Worm (Caenorhabditis elegans) whole organism, late embryonic: ENCODE measurements around the gene F59A6.3.

Source experiments
- C08G9.2 ChIP-seq: sonication (generic microtip); optimal IDR thresholded peaks from 2 replicates; lab custom pipeline; 2016; ENCODE audit warnings: mild to moderate bottlenecking, missing genetic modification characterization, moderate library complexity, missing compliant biosample characterization
- Y22D7AL.16 ChIP-seq: sonication (generic microtip); optimal IDR thresholded peaks from 2 replicates; lab custom pipeline; 2016; ENCODE audit warnings: missing genetic modification characterization, missing compliant biosample characterization
- ama-1 ChIP-seq: fragments of 150-350 bp; optimal IDR thresholded peaks from 2 replicates; lab custom pipeline; 2014
- ceh-14 ChIP-seq: sonication (generic microtip); optimal IDR thresholded peaks from 2 replicates; lab custom pipeline; 2016; ENCODE audit warnings: missing genotype, missing genetic modification characterization, missing compliant biosample characterization
- ceh-18 ChIP-seq: sonication (generic microtip); optimal IDR thresholded peaks from 2 replicates; lab custom pipeline; 2016; ENCODE audit warnings: missing genetic modification characterization, missing compliant biosample characterization
- ceh-19 ChIP-seq: fragments of 200-800 bp; sonication (Bioruptor generic); optimal IDR thresholded peaks from 2 replicates; lab custom pipeline; 2018; ENCODE audit warnings: mild to moderate bottlenecking, missing genetic modification characterization, missing compliant biosample characterization
- ceh-22 ChIP-seq: sonication (generic microtip); optimal IDR thresholded peaks from 2 replicates; lab custom pipeline; 2017; ENCODE audit warnings: missing biosample characterization, missing genetic modification characterization
- ceh-30 ChIP-seq: fragments of 150-350 bp; optimal IDR thresholded peaks from 2 replicates; lab custom pipeline; 2014; ENCODE audit warnings: missing biosample characterization, missing genetic modification characterization
- ceh-34 ChIP-seq: sonication (generic microtip); optimal IDR thresholded peaks from 2 replicates; lab custom pipeline; 2016; ENCODE audit warnings: mild to moderate bottlenecking, missing genetic modification characterization, missing compliant biosample characterization
- ceh-45 ChIP-seq: fragments of 200-800 bp; sonication (Bioruptor generic); IDR thresholded peaks from 2 replicates; pipeline ENCODE4 v1.3.6; 2022; ENCODE audit warnings: missing genetic modification reagents, missing genetic modification characterization, missing compliant biosample characterization
- ceh-6 ChIP-seq: fragments of 200-800 bp; sonication (Bioruptor generic); optimal IDR thresholded peaks from 2 replicates; lab custom pipeline; 2018; ENCODE audit warnings: mild to moderate bottlenecking, missing genetic modification characterization, missing compliant biosample characterization
- ceh-9 ChIP-seq: sonication (generic microtip); optimal IDR thresholded peaks from 2 replicates; lab custom pipeline; 2016; ENCODE audit warnings: mild to moderate bottlenecking, missing genetic modification characterization, inconsistent platforms, missing compliant biosample characterization
- elt-2 ChIP-seq: sonication (generic microtip); optimal IDR thresholded peaks from 2 replicates; lab custom pipeline; 2016; ENCODE audit warnings: missing genetic modification reagents, missing genetic modification characterization, missing compliant biosample characterization
- elt-4 ChIP-seq: sonication (generic microtip); optimal IDR thresholded peaks from 2 replicates; lab custom pipeline; 2016; ENCODE audit warnings: missing genetic modification characterization, missing compliant biosample characterization
- ets-4 ChIP-seq: sonication (generic microtip); optimal IDR thresholded peaks from 2 replicates; lab custom pipeline; 2016; ENCODE audit warnings: missing genetic modification characterization, missing compliant biosample characterization
- eyg-1 ChIP-seq: sonication (generic microtip); optimal IDR thresholded peaks from 2 replicates; lab custom pipeline; 2016; ENCODE audit warnings: missing genotype, missing genetic modification characterization, missing compliant biosample characterization
- fax-1 ChIP-seq: sonication (generic microtip); optimal IDR thresholded peaks from 2 replicates; lab custom pipeline; 2016; ENCODE audit warnings: missing genotype, missing genetic modification characterization, missing compliant biosample characterization
- fkh-10 ChIP-seq: fragments of 150-350 bp; optimal IDR thresholded peaks from 2 replicates; lab custom pipeline; 2014; ENCODE audit warnings: missing biosample characterization, missing genetic modification reagents, missing genetic modification characterization
- fkh-6 ChIP-seq: sonication (generic microtip); optimal IDR thresholded peaks from 2 replicates; lab custom pipeline; 2016; ENCODE audit warnings: missing genetic modification characterization, missing compliant biosample characterization
- gmeb-2 ChIP-seq: sonication (generic microtip); optimal IDR thresholded peaks from 2 replicates; lab custom pipeline; 2016; ENCODE audit warnings: missing genetic modification characterization, inconsistent platforms, missing compliant biosample characterization
- hlh-30 ChIP-seq: sonication (generic microtip); optimal IDR thresholded peaks from 2 replicates; lab custom pipeline; 2017; ENCODE audit warnings: antibody characterized with exemption, missing genetic modification characterization, missing compliant biosample characterization; ENCODE audit not compliant: insufficient read depth
- hlh-6 ChIP-seq: sonication (generic microtip); optimal IDR thresholded peaks from 2 replicates; lab custom pipeline; 2016; ENCODE audit warnings: missing genotype, missing genetic modification characterization, missing compliant biosample characterization
- lim-6 ChIP-seq: sonication (generic microtip); optimal IDR thresholded peaks from 2 replicates; lab custom pipeline; 2016; ENCODE audit warnings: missing genetic modification characterization, missing compliant biosample characterization
- nfya-1 ChIP-seq: sonication (generic microtip); optimal IDR thresholded peaks from 2 replicates; lab custom pipeline; 2017; ENCODE audit warnings: missing genetic modification characterization, mild to moderate bottlenecking, missing compliant biosample characterization, antibody characterized with exemption, moderate library complexity
- nhr-11 ChIP-seq: fragments of 150-350 bp; optimal IDR thresholded peaks from 2 replicates; lab custom pipeline; 2014; ENCODE audit warnings: missing biosample characterization, missing genetic modification characterization
- npax-4 ChIP-seq: sonication (generic microtip); optimal IDR thresholded peaks from 2 replicates; lab custom pipeline; 2016; ENCODE audit warnings: missing genetic modification characterization, missing compliant biosample characterization
- odd-2 ChIP-seq: sonication (generic microtip); optimal IDR thresholded peaks from 2 replicates; lab custom pipeline; 2017; ENCODE audit warnings: antibody characterized with exemption, mild to moderate bottlenecking, missing genetic modification characterization, missing compliant biosample characterization
- pha-4 ChIP-seq: fragments of 150-350 bp; optimal IDR thresholded peaks from 2 replicates; lab custom pipeline; 2018; ENCODE audit warnings: missing biosample characterization, missing genetic modification reagents, missing genetic modification characterization
- pqm-1 ChIP-seq: sonication (generic microtip); optimal IDR thresholded peaks from 2 replicates; lab custom pipeline; 2016; ENCODE audit warnings: missing genetic modification characterization, missing compliant biosample characterization
- tbx-7 ChIP-seq: sonication (generic microtip); optimal IDR thresholded peaks from 2 replicates; lab custom pipeline; 2016; ENCODE audit warnings: missing genotype, missing genetic modification characterization, missing compliant biosample characterization
- ttx-3 ChIP-seq: sonication (generic microtip); optimal IDR thresholded peaks from 2 replicates; lab custom pipeline; 2016; ENCODE audit warnings: missing genetic modification reagents, missing genetic modification characterization, missing compliant biosample characterization
- unc-42 ChIP-seq: sonication (generic microtip); optimal IDR thresholded peaks from 2 replicates; lab custom pipeline; 2016; ENCODE audit warnings: missing genotype, missing genetic modification characterization, missing compliant biosample characterization
- unc-55 ChIP-seq: sonication (generic microtip); optimal IDR thresholded peaks from 2 replicates; lab custom pipeline; 2017; ENCODE audit warnings: missing biosample characterization, missing genetic modification reagents, missing genetic modification characterization

Gene F59A6.3

DNA sequence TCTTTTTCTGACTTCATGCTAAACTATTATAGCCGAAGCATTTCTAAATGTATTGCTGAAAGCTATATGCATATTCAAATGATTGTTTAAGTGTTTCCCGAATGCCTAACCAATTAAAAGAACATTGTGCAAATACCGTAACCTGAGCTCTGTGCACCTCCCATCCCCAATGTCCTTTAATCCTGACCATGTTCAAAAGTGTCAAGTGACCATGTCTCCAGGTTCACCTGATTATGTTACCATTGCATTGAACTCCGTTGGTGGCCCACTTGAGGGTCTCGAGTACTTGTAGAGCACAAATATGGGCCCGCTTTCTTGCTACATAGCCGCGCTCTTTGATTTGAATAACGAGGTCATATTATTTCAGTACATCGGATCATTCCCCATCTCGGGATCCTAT, 32.8 kb upstream of the F59A6.3 start:
- TF ChIP-seq ceh-34 (tag; lab: Kevin White, UChicago) = peak; percentile 87
- no peak for TF ChIP-seq Y22D7AL.16
- TF ChIP-seq eyg-1 (tag; lab: Kevin White, UChicago) = no peak
- no peak for TF ChIP-seq hlh-6 (tag; lab: Kevin White, UChicago)
- no peak for TF ChIP-seq lim-6
- TF ChIP-seq, all 69 proteins: peak for 1

DNA sequence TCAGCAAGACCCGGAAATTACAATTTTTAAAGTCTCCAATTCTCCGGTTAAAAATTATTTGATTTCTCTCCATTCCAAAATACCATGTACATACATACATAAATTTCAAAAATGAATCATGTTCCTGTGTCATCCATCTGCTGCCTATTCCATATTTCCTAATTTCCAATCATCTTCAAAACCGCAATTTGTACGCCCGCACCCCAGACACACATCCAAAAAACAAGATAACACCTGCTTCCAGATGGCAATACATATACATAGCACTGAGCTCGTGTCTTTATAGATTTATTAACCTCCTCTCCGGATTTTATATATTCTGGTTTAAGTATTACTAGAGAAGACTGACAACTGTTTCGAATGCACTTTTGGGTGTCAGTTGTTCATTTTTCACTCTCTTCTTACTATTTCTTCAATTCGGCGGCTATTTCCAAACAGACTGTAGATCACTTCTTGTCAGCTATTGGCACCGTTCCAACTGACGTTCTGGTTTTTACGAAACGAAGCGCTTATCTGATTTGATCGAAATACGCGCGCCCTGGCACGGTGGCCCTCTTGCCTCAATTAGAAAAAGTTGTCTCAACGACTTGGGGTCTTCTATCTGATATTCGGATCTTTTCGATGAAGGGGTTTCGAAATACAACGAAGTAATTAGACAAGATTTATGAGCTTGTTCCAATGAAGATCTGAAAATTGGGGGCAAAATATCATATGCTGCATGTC, 26.3 kb upstream of the F59A6.3 start:
- TF ChIP-seq fax-1 (tag; lab: Kevin White, UChicago) = no peak
- TF ChIP-seq nhr-11 (tag; lab: Kevin White, UChicago) = no peak
- no peak for TF ChIP-seq elt-2 (tag; lab: Kevin White, UChicago)
- no peak for TF ChIP-seq fkh-6 (tag; lab: Kevin White, UChicago)
- TF ChIP-seq ama-1 (lab: Kevin White, UChicago) = no peak
- no peak for TF ChIP-seq pqm-1 (tag; lab: Kevin White, UChicago)
- no peak for TF ChIP-seq ttx-3 (tag; lab: Kevin White, UChicago)
- no peak for TF ChIP-seq ceh-22 (tag; lab: Kevin White, UChicago)
- TF ChIP-seq ceh-18 (tag; lab: Kevin White, UChicago) = no peak
- no peak for TF ChIP-seq fkh-10 (GFP tag; lab: Kevin White, UChicago)
- TF ChIP-seq gmeb-2 (tag; lab: Kevin White, UChicago) = no peak
- no peak for TF ChIP-seq ceh-34 (tag; lab: Kevin White, UChicago)
- no peak for TF ChIP-seq unc-55 (GFP tag; lab: Kevin White, UChicago)
- no peak for TF ChIP-seq ets-4 (tag; lab: Kevin White, UChicago)
- no peak for TF ChIP-seq lim-6
- TF ChIP-seq, all 69 proteins: peak for 0

DNA sequence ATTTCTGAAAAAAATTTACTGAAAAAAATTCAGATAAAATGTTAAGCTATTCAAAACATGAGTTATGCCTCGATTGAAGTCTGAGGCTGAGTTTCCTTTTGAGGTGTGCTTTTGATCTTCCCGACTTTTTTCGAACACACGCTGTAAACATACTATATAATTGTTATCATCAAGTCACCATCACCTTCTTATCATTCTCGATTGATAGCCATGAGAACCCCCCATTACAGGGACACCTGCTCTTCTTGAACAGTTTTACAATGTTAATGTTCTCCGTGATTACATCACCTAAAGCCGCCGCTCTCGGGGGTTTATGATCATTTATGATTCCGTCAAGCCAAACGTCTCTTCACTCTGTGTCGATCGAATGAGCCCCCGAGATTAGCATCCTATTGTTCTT, 24.0 kb upstream of the F59A6.3 start:
- no peak for TF ChIP-seq ceh-22 (tag; lab: Kevin White, UChicago)
- no peak for TF ChIP-seq ceh-9
- TF ChIP-seq elt-2 (tag; lab: Kevin White, UChicago) = peak; percentile 96
- TF ChIP-seq odd-2 (tag; lab: Kevin White, UChicago) = no peak

DNA sequence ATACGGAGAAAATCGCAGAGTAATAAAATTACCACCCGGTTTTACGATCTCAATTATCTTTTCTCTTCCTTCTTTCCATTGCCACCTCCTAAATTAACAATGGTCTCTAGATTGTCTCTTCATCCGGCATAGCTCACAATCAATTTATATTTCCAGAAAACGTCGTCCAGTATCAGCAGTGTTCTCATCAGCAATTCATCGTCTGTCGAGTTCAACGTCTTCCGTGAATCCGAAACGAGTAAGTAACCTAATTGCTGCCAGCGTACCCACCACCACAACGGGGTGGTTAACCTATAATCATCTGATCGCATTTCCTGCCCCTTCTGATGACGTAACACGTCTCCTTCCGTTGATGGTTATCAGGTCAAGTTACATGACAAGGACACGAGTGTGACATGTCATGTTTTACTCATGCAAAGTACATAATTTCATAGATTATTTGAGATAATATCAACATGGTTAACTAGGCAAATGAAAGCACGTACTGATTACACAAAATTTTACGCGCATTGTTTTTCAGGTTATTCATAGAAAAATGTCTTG, 22.1 kb upstream of the F59A6.3 start:
- TF ChIP-seq elt-4 = no peak
- peak; percentile 63 for TF ChIP-seq unc-55 (GFP tag; lab: Kevin White, UChicago)
- no peak for TF ChIP-seq ceh-14 (tag; lab: Kevin White, UChicago)
- no peak for TF ChIP-seq unc-42
- TF ChIP-seq elt-2 (tag; lab: Kevin White, UChicago) = peak; percentile 78
- TF ChIP-seq ceh-45 = no peak
- no peak for TF ChIP-seq ceh-6
- TF ChIP-seq C08G9.2 (tag; lab: Kevin White, UChicago) = no peak
- TF ChIP-seq pha-4 (tag; lab: Kevin White, UChicago) = no peak
- TF ChIP-seq eyg-1 (tag; lab: Kevin White, UChicago) = no peak
- TF ChIP-seq odd-2 (tag; lab: Kevin White, UChicago) = no peak
- TF ChIP-seq gmeb-2 (tag; lab: Kevin White, UChicago) = no peak
- TF ChIP-seq, all 69 proteins: peak for 2

DNA sequence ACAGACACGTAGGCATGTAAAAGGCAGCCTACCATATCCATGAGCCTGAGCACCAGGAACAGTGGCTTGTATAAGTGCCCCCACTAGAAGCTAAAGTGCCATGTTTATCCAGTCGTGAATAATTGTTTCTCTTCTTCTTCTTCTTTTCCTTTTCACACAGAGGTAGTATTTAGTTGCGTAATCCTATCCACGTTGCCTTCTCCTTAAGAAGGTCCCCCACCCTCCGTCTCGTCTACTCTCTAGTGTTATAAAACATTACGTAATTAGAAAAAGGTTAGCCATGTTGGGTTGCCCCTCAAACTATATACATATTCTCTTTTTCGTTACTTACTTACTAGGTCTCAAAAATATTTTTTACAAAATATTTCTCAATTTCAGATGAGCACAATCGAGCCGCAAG, 21.5 kb upstream of the F59A6.3 start:
- TF ChIP-seq ceh-30 = no peak
- TF ChIP-seq ets-4 (tag; lab: Kevin White, UChicago) = no peak
- no peak for TF ChIP-seq nhr-11 (tag; lab: Kevin White, UChicago)
- TF ChIP-seq nfya-1 (tag; lab: Kevin White, UChicago) = no peak
- TF ChIP-seq ttx-3 (tag; lab: Kevin White, UChicago) = no peak
- no peak for TF ChIP-seq ceh-19 (GFP tag; lab: Kevin White, UChicago)
- no peak for TF ChIP-seq hlh-30
- TF ChIP-seq ceh-6 = no peak
- TF ChIP-seq npax-4 (tag; lab: Kevin White, UChicago) = no peak
- no peak for TF ChIP-seq tbx-7
- no peak for TF ChIP-seq elt-2 (tag; lab: Kevin White, UChicago)
- no peak for TF ChIP-seq Y22D7AL.16
- TF ChIP-seq ceh-18 (tag; lab: Kevin White, UChicago) = no peak
- TF ChIP-seq, all 69 proteins: peak for 0
